Fruit fly (Drosophila melanogaster): ENCODE results near the gene CG32440.
A peak's percentile ranks its signal among the peaks of the same experiment; 100 is the strongest.

The CG32440 gene

DNA sequence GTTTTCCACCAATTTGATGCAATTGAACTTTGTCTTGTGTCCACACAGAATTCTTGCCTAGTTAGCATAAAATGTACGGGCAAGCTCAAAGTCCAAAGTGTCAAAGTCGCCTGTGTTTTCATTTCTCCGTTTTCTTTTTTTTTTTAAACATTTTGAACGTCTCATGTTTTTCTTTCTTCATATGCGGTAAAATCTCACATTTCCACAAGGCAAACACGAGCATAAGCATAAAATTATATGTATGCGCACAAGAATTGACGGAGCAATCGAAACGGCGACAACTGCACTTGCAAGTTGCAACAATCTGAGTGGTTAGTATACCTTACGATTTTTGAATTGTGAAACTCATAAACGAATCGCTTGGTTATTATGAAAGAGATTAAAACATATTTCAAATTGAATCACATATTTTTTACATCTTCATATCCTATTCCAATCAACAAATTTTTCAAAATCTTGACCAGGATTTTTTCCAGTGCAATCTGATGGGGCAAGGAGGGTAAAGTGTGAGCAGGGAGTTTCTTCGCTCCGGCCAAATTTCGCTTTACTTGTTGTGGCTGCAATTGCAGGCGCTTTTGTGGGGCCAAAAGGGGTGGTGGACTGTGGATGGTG is 4.1 kb downstream of the CG32440 start (continued):
- TF ChIP-seq CG15336 (GFP tag; IDR thresholded peaks at IDR 0.05) (no peak), pdm3 (GFP tag; optimal IDR thresholded peaks at IDR 0.05) (peak; percentile 29), Hr39 (GFP tag; optimal IDR thresholded peaks at IDR 0.05) (no peak), CG10631 (GFP tag; optimal IDR thresholded peaks at IDR 0.05) (no peak), CG11294 (GFP tag; IDR thresholded peaks at IDR 0.05) (peak; percentile 71; the same call in 1 of the 2 replicates), CG4318 (GFP tag; optimal IDR thresholded peaks at IDR 0.05) (no peak), CG9139 (GFP tag; optimal IDR thresholded peaks at IDR 0.05) (no peak)

DNA sequence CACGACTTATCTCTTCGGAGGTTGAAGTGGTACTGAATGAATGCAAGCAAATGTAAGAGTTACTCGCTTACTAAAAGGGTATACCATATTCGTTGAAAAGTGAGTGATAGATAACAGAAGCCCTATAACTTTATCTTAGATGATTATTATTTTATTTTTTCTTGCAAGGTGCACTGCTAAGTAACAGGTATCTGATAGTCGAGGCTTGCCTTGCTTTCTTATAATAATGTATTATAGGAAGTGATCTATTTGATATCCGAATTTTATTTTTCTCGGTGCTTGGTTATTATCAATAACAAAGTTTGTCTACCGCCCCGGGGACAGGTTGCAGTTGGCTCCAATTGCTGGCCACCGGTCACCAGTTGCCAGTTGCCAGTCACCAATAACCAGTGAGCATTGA is 11.3 kb downstream of the CG32440 start:
- TF ChIP-seq CG7368 (GFP tag; optimal IDR thresholded peaks at IDR 0.05), result no peak
- peak; percentile 2 for TF ChIP-seq svp (GFP tag)

DNA sequence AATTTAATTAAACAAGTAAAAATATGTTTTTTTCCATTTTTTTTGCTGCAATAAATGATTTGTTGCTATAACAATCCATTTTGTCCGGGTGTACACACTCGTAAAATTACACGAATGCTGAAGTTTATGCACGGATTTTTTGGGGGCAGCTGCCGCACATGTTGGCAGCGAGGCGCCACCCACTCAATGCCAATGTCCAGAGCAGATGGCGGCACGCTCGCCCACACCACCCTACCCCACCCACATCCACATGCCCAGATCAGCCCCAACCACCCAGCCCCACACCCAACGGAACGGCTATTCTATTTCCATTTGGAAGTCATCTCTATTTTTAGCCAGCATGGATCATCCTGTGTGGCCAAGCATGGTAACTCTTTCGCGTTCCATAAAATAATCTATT is 20.1 kb downstream of the CG32440 start:
- TF ChIP-seq Gug (GFP tag; IDR thresholded peaks at IDR 0.05), result no peak
- TF ChIP-seq eg (GFP tag; IDR thresholded peaks at IDR 0.05), result no peak
- TF ChIP-seq CG15336 (GFP tag; IDR thresholded peaks at IDR 0.05), result no peak
- no peak for TF ChIP-seq CG6163 (GFP tag; IDR thresholded peaks at IDR 0.05)
- TF ChIP-seq CG3032 (tag; optimal IDR thresholded peaks at IDR 0.05), result no peak
- TF ChIP-seq Hr38 (GFP tag; optimal IDR thresholded peaks at IDR 0.05), result no peak
- TF ChIP-seq dac (GFP tag; optimal IDR thresholded peaks at IDR 0.05), result no peak
- TF ChIP-seq svp (GFP tag), result no peak
- no peak for TF ChIP-seq Ets21C (GFP tag; optimal IDR thresholded peaks at IDR 0.05)
- TF ChIP-seq fd85E (GFP tag; optimal IDR thresholded peaks at IDR 0.05), result no peak
- TF ChIP-seq topi (GFP tag; optimal IDR thresholded peaks at IDR 0.05), result no peak
- TF ChIP-seq lz (GFP tag; optimal IDR thresholded peaks at IDR 0.05), result no peak

DNA sequence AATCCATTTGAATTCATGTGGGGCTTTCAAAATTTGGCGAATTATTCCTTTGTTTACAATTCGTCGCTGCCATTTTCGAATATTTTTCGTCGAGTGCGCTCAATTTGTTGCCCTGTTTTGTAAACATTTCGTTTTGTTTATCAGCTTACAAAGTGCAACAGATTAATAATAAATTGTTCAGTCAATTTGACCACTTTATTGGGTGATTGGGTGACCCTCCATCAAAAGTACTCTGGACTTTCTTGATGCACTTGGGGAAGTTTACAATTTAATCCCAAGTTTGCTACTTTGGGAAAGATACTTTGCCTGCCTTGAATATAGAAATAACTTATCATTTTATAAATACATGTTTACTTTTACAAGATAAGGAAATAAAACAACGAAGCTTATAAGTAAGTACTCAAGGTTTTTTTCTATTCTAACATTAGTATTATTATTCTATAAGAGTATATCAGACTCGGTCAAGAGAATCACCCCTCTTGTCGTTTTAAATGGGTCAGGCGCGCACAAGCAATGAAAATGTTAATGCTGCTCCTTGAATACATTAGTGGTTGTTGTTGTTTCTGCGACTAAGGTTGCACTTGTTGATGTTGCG is 20.7 kb downstream of the CG32440 start:
- no peak for TF ChIP-seq CG11762 (GFP tag; optimal IDR thresholded peaks at IDR 0.05; ENCODE audit: insufficient read depth)
- peak; percentile 97 for TF ChIP-seq svp (GFP tag)
- TF ChIP-seq Eip78C (GFP tag), result peak; percentile 65

DNA sequence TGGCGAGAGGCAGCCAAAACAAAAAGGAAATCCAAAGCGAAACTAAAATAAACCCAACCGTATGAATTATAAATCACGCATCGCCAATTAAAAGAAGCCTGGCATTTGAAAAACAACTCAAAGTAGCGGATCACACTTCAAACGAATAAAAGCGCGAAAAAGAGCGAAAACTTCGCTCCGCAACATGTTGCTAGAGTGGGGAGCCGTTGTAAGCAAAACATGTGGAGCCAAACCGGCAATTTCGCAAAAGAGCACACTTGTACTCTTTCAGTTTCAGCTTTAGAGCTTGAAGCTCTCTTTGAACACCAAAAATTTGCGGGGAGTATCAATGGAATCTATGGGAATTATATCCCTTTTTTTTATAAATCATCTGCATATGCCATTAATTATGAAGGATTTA is 21.8 kb downstream of the CG32440 start:
- no peak for TF ChIP-seq net (GFP tag; optimal IDR thresholded peaks at IDR 0.05)
- no peak for TF ChIP-seq CG11294 (GFP tag; IDR thresholded peaks at IDR 0.05)
- TF ChIP-seq Eip78C (GFP tag), result no peak
- no peak for TF ChIP-seq Eip75B (GFP tag; optimal IDR thresholded peaks at IDR 0.05)
- no peak for TF ChIP-seq Eip93F (GFP tag; optimal IDR thresholded peaks at IDR 0.05)
- no peak for TF ChIP-seq fkh (GFP tag; optimal IDR thresholded peaks at IDR 0.05)
- no peak for TF ChIP-seq dsx (GFP tag; optimal IDR thresholded peaks at IDR 0.05; ENCODE audit: poor library complexity, severe bottlenecking)
- TF ChIP-seq CG8319 (GFP tag; optimal IDR thresholded peaks at IDR 0.05), result no peak
- no peak for TF ChIP-seq Gug (GFP tag; IDR thresholded peaks at IDR 0.05)
- no peak for TF ChIP-seq Hr4 (GFP tag; optimal IDR thresholded peaks at IDR 0.05)
- TF ChIP-seq Sox15 (GFP tag; optimal IDR thresholded peaks at IDR 0.05), result no peak
- no peak for TF ChIP-seq Hr38 (GFP tag; optimal IDR thresholded peaks at IDR 0.05)
- TF ChIP-seq esn (GFP tag; optimal IDR thresholded peaks at IDR 0.05), result no peak

DNA sequence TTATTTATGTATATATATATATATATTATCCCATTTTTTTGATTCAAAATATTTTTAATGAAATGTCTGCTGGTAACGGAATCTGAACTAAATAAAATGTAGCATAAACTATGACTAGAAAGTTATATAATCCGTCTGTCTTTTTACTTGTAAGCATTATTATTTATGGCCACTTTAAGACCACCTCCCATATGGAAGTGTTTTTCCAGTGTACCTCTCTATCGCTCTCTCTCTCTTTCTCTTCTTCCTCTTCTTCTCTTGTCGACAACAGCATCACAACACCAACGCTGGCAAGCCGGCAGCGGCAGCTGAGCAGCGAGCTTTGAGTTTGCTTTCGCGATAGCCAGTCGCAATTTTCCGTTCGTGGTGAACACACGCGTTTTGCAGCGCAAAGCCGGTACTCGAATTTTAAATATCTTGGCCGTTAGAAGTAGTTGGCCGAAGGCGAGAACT is 22.2 kb downstream of the CG32440 start, which contains the start of gene rgn:
rgn (plus strand) TSS at position 344 of the 453 bp plus-strand sequence.
- TF ChIP-seq Lpt (GFP tag; optimal IDR thresholded peaks at IDR 0.05) (peak; percentile 90), vri (GFP tag; optimal IDR thresholded peaks at IDR 0.05) (peak; percentile 56), Eip78C (GFP tag) (peak; percentile 93), CG3919 (GFP tag; optimal IDR thresholded peaks at IDR 0.05) (peak; percentile 90), Hr4 (GFP tag; optimal IDR thresholded peaks at IDR 0.05) (peak; percentile 89), CG6854 (GFP tag; optimal IDR thresholded peaks at IDR 0.05) (peak; percentile 62), CG11902 (GFP tag; optimal IDR thresholded peaks at IDR 0.05) (peak; percentile 70), net (GFP tag; optimal IDR thresholded peaks at IDR 0.05) (peak; percentile 87), CG6163 (GFP tag; IDR thresholded peaks at IDR 0.05) (peak; percentile 88), Gug (GFP tag; IDR thresholded peaks at IDR 0.05) (peak; percentile 84), CG34406 (GFP tag; optimal IDR thresholded peaks at IDR 0.05) (peak; percentile 91), fd59A (GFP tag; optimal IDR thresholded peaks at IDR 0.05) (peak; percentile 74), svp (GFP tag) (peak; percentile 87), Blimp-1 (GFP tag; optimal IDR thresholded peaks at IDR 0.05) (peak; percentile 61), CG7368 (GFP tag; optimal IDR thresholded peaks at IDR 0.05) (peak; percentile 81), lz (GFP tag; optimal IDR thresholded peaks at IDR 0.05) (peak; percentile 80), CG9139 (GFP tag; optimal IDR thresholded peaks at IDR 0.05) (peak; percentile 69), cyc (GFP tag; optimal IDR thresholded peaks at IDR 0.05) (peak; percentile 78), CG31627 (GFP tag; optimal IDR thresholded peaks at IDR 0.05) (peak; percentile 78), eg (GFP tag; IDR thresholded peaks at IDR 0.05) (peak; percentile 88), CG8119 (GFP tag; IDR thresholded peaks at IDR 0.05) (peak; percentile 93), CG11294 (GFP tag; IDR thresholded peaks at IDR 0.05) (peak; percentile 68)

All from whole organism, prepupa.